Worm (Caenorhabditis elegans) whole organism, L2 larva: ENCODE data around the gene W09D6.5.

Experiments used
- F13H6.1 ChIP-seq: sonication (generic microtip); optimal IDR thresholded peaks from 2 replicates; lab custom pipeline; 2016; ENCODE audit warnings: missing genetic modification characterization, missing compliant biosample characterization
- R02D3.7 ChIP-seq: fragments of 150-350 bp; optimal IDR thresholded peaks from 2 replicates; lab custom pipeline; 2014; ENCODE audit warnings: missing biosample characterization, missing genetic modification characterization
- Y55F3AM.14 ChIP-seq: fragments of 200-800 bp; sonication (Bioruptor generic); optimal IDR thresholded peaks from 2 replicates; lab custom pipeline; 2018; ENCODE audit warnings: mild to moderate bottlenecking, missing genetic modification characterization, missing compliant biosample characterization
- alr-1 ChIP-seq: fragments of 150-350 bp; optimal IDR thresholded peaks from 2 replicates; lab custom pipeline; 2014; ENCODE audit warnings: missing biosample characterization, missing genetic modification characterization
- ama-1 ChIP-seq: fragments of 150-350 bp; optimal IDR thresholded peaks from 2 replicates; lab custom pipeline; 2018; ENCODE audit warnings: inconsistent platforms
- ceh-16 ChIP-seq: fragments of 150-350 bp; optimal IDR thresholded peaks from 2 replicates; lab custom pipeline; 2014; ENCODE audit warnings: missing biosample characterization, missing genetic modification characterization
- crh-2 ChIP-seq: sonication (generic microtip); optimal IDR thresholded peaks from 2 replicates; lab custom pipeline; 2017; ENCODE audit warnings: missing biosample characterization, missing genetic modification characterization
- dmd-4 ChIP-seq: sonication (generic microtip); optimal IDR thresholded peaks from 2 replicates; lab custom pipeline; 2017; ENCODE audit warnings: missing biosample characterization, missing genetic modification characterization
- egl-27 ChIP-seq: sonication (generic microtip); optimal IDR thresholded peaks from 3 replicates; lab custom pipeline; 2017; ENCODE audit warnings: missing biosample characterization, missing genetic modification reagents, missing genetic modification characterization
- elt-1 ChIP-seq: fragments of 150-350 bp; optimal IDR thresholded peaks from 2 replicates; lab custom pipeline; 2014; ENCODE audit warnings: missing biosample characterization, missing genetic modification characterization
- elt-3 ChIP-seq: sonication (generic microtip); optimal IDR thresholded peaks from 2 replicates; lab custom pipeline; 2017; ENCODE audit warnings: missing biosample characterization, missing genetic modification characterization
- fos-1 ChIP-seq: fragments of 150-350 bp; optimal IDR thresholded peaks from 2 replicates; lab custom pipeline; 2014; ENCODE audit warnings: missing biosample characterization, missing genetic modification characterization
- gmeb-1 ChIP-seq: fragments of 150-350 bp; optimal IDR thresholded peaks from 2 replicates; lab custom pipeline; 2014; ENCODE audit warnings: missing biosample characterization, missing genetic modification characterization
- lin-13 ChIP-seq: fragments of 150-350 bp; optimal IDR thresholded peaks from 2 replicates; lab custom pipeline; 2014; ENCODE audit warnings: missing biosample characterization, missing genetic modification reagents, missing genetic modification characterization
- lsy-2 ChIP-seq, 2 experiments: fragments of 150-350 bp in 1 of 2; sonication (generic microtip) in 1 of 2; optimal IDR thresholded peaks; 2 replicates each; lab custom pipeline; 2014 to 2017; ENCODE audit warnings: missing biosample characterization in 2 of 2, missing genetic modification characterization in 2 of 2
- mdl-1 ChIP-seq, 2 experiments: fragments of 150-350 bp in 1 of 2; sonication (generic microtip) in 1 of 2; optimal IDR thresholded peaks; 2 replicates each; lab custom pipeline; 2017; ENCODE audit warnings: missing biosample characterization in 2 of 2, missing genetic modification characterization in 2 of 2
- nhr-10 ChIP-seq: sonication (generic microtip); optimal IDR thresholded peaks from 2 replicates; lab custom pipeline; 2017; ENCODE audit warnings: missing biosample characterization, missing genetic modification characterization
- nhr-21 ChIP-seq: fragments of 150-350 bp; optimal IDR thresholded peaks from 2 replicates; lab custom pipeline; 2014; ENCODE audit warnings: missing biosample characterization, missing genetic modification characterization
- nhr-25 ChIP-seq: fragments of 150-350 bp; sonication (generic microtip); optimal IDR thresholded peaks from 3 replicates; lab custom pipeline; 2014; ENCODE audit warnings: missing biosample characterization, missing genetic modification characterization
- sem-4 ChIP-seq: fragments of 150-350 bp; optimal IDR thresholded peaks from 2 replicates; lab custom pipeline; 2014; ENCODE audit warnings: missing biosample characterization, missing genetic modification reagents, missing genetic modification characterization
- skn-1 ChIP-seq: sonication (generic microtip); optimal IDR thresholded peaks from 2 replicates; lab custom pipeline; 2017; ENCODE audit warnings: missing biosample characterization, missing genetic modification characterization
- sma-3 ChIP-seq: sonication (generic microtip); optimal IDR thresholded peaks from 2 replicates; lab custom pipeline; 2016; ENCODE audit warnings: missing genetic modification reagents, missing genetic modification characterization, missing compliant biosample characterization
- sma-9 ChIP-seq, 2 experiments: fragments of 150-350 bp in 1 of 2; sonication (generic microtip) in 1 of 2; optimal IDR thresholded peaks; 2 replicates each; lab custom pipeline; 2014 to 2016; ENCODE audit warnings: missing genetic modification characterization in 2 of 2, mild to moderate bottlenecking in 1 of 2, missing biosample characterization in 1 of 2, missing compliant biosample characterization in 1 of 2, missing genetic modification reagents in 1 of 2, moderate library complexity in 1 of 2
- snpc-4 ChIP-seq: fragments of 150-350 bp; optimal IDR thresholded peaks from 2 replicates; lab custom pipeline; 2014; ENCODE audit warnings: missing biosample characterization, missing genetic modification characterization
- unc-39 ChIP-seq: fragments of 150-350 bp; optimal IDR thresholded peaks from 2 replicates; lab custom pipeline; 2014; ENCODE audit warnings: missing biosample characterization, missing genetic modification characterization
- unc-55 ChIP-seq: fragments of 150-350 bp; sonication (generic microtip); optimal IDR thresholded peaks from 3 replicates; lab custom pipeline; 2014; ENCODE audit warnings: missing biosample characterization, missing genetic modification reagents, missing genetic modification characterization
- unc-62 ChIP-seq: fragments of 150-350 bp; optimal IDR thresholded peaks from 2 replicates; lab custom pipeline; 2014; ENCODE audit warnings: missing biosample characterization, missing genetic modification reagents, missing genetic modification characterization
- zag-1 ChIP-seq: fragments of 150-350 bp; optimal IDR thresholded peaks from 2 replicates; lab custom pipeline; 2014; ENCODE audit warnings: missing biosample characterization, missing genetic modification characterization
- ztf-1 ChIP-seq: fragments of 200-800 bp; sonication (Bioruptor generic); conservative IDR thresholded peaks from 2 replicates; pipeline ENCODE4 v1.3.6; 2022; ENCODE audit warnings: missing genetic modification characterization, missing compliant biosample characterization

Gene W09D6.5

ce11 chrIII:11090112-11090648 is 1.9 kb downstream of the W09D6.5 start:
- TF ChIP-seq fos-1 (tag; lab: Kevin White, UChicago), result peak; percentile 10
- peak; percentile 16 for TF ChIP-seq gmeb-1 (tag; lab: Kevin White, UChicago)
- peak; percentile 65 for TF ChIP-seq sma-3
- TF ChIP-seq dmd-4 (tag; lab: Kevin White, UChicago), result no peak
- peak; percentile 98 for TF ChIP-seq ama-1 (lab: Kevin White, UChicago)
- no peak for TF ChIP-seq skn-1
- peak; percentile 2 for TF ChIP-seq unc-55 (GFP tag; lab: Kevin White, UChicago)
- no peak for TF ChIP-seq alr-1 (tag; lab: Kevin White, UChicago)
- TF ChIP-seq unc-39 (tag; lab: Kevin White, UChicago), result no peak
- peak; percentile 97 for TF ChIP-seq snpc-4 (tag; lab: Kevin White, UChicago)
- TF ChIP-seq nhr-25 (tag; lab: Kevin White, UChicago), result peak; percentile 9
- TF ChIP-seq lsy-2 (tag; optimal IDR thresholded peaks at IDR 0.05; lab: Kevin White, UChicago), result peak; percentile 2 to 45
- peak; percentile 51 for TF ChIP-seq ceh-16 (tag; lab: Kevin White, UChicago)
- peak; percentile 62 for TF ChIP-seq crh-2 (tag; lab: Kevin White, UChicago)
- peak; percentile 63 for TF ChIP-seq lin-13
- TF ChIP-seq sma-9 (GFP tag; optimal IDR thresholded peaks at IDR 0.05; lab: Kevin White, UChicago), result peak; percentile 5
- TF ChIP-seq sma-9 (tag; optimal IDR thresholded peaks at IDR 0.05; lab: Kevin White, UChicago), result no peak
- peak; percentile 24 for TF ChIP-seq egl-27 (tag; lab: Kevin White, UChicago)
- peak; percentile 77 for TF ChIP-seq nhr-21 (tag; lab: Kevin White, UChicago)
- TF ChIP-seq, all 48 proteins: peak for 14

ce11 chrIII:11090870-11091386 is 2.6 kb downstream of the W09D6.5 start:
- TF ChIP-seq nhr-25 (tag; lab: Kevin White, UChicago), result peak; percentile 9
- TF ChIP-seq nhr-10 (tag; lab: Kevin White, UChicago), result no peak
- TF ChIP-seq sem-4 (tag; lab: Kevin White, UChicago), result no peak
- TF ChIP-seq snpc-4 (tag; lab: Kevin White, UChicago), result peak; percentile 93
- TF ChIP-seq ama-1 (lab: Kevin White, UChicago), result peak; percentile 94
- peak; percentile 43 for TF ChIP-seq lin-13
- TF ChIP-seq zag-1, result no peak
- TF ChIP-seq ceh-16 (tag; lab: Kevin White, UChicago), result peak; percentile 13
- peak; percentile 33 for TF ChIP-seq sma-9 (GFP tag; optimal IDR thresholded peaks at IDR 0.05; lab: Kevin White, UChicago)
- no peak for TF ChIP-seq sma-9 (tag; optimal IDR thresholded peaks at IDR 0.05; lab: Kevin White, UChicago)
- peak; percentile 7 for TF ChIP-seq nhr-21 (tag; lab: Kevin White, UChicago)
- no peak for TF ChIP-seq Y55F3AM.14 (GFP tag; lab: Kevin White, UChicago)

ce11 chrIII:11091651-11092278 is 3.5 kb downstream of the W09D6.5 start:
- TF ChIP-seq elt-1 (no peak), F13H6.1 (tag; lab: Kevin White, UChicago) (peak; percentile 9), lsy-2 (tag; optimal IDR thresholded peaks at IDR 0.05; lab: Kevin White, UChicago) (peak in 1 of 2 experiments; percentile 31), skn-1 (no peak), sma-3 (peak; percentile 71), ztf-1 (GFP tag; lab: Robert Waterston, UW) (0 out of 2 replicates have a peak, but pooled peaks have one; percentile 77)

ce11 chrIII:11093489-11093888 is 5.2 kb downstream of the W09D6.5 start:
- TF ChIP-seq unc-55 (GFP tag; lab: Kevin White, UChicago) (peak; percentile 17), elt-3 (tag; lab: Kevin White, UChicago) (no peak)
- TF ChIP-seq, all 48 proteins: peak for 1

ce11 chrIII:11095687-11096086 is 7.4 kb downstream of the W09D6.5 start:
- TF ChIP-seq elt-1, result no peak
- no peak for TF ChIP-seq R02D3.7 (tag; lab: Kevin White, UChicago)
- TF ChIP-seq mdl-1 (tag; optimal IDR thresholded peaks at IDR 0.05; lab: Kevin White, UChicago), result no peak
- TF ChIP-seq unc-62 (GFP tag; lab: Kevin White, UChicago), result no peak
- no peak for TF ChIP-seq snpc-4 (tag; lab: Kevin White, UChicago)
- TF ChIP-seq, all 48 proteins: peak for 0
